ENCODE assay signal across 4 worm cellular contexts in genomic region chrIV:11348822-11349221, ce11.
TF ChIP-seq lines count a peak whose summit lies in the region.

No protein-coding gene starts in this region.

TF ChIP-seq in whole organism, L1 larva, 84 proteins besides CTCF, POLR2A, EP300 and RAD21:
- TF ChIP-seq lin-14 (GFP tag; optimal IDR thresholded peaks at IDR 0.05; lab: Kevin White, UChicago) = peak; percentile 34
- TF ChIP-seq nhr-47 (tag; optimal IDR thresholded peaks at IDR 0.05; lab: Kevin White, UChicago) = no peak

TF ChIP-seq in whole organism, L2 larva, 48 proteins besides CTCF, POLR2A, EP300 and RAD21:
- TF ChIP-seq lsy-2 (tag; optimal IDR thresholded peaks at IDR 0.05; lab: Kevin White, UChicago) (no peak), ztf-11 (tag; optimal IDR thresholded peaks at IDR 0.05; lab: Kevin White, UChicago) (no peak), R02D3.7 (tag; optimal IDR thresholded peaks at IDR 0.05; lab: Kevin White, UChicago) (no peak), peb-1 (tag; optimal IDR thresholded peaks at IDR 0.05; lab: Kevin White, UChicago) (no peak), nhr-10 (tag; optimal IDR thresholded peaks at IDR 0.05; lab: Kevin White, UChicago) (no peak), lin-11 (tag; optimal IDR thresholded peaks at IDR 0.05; lab: Kevin White, UChicago) (no peak), mdl-1 (tag; optimal IDR thresholded peaks at IDR 0.05; lab: Kevin White, UChicago) (no peak), unc-55 (GFP tag; optimal IDR thresholded peaks at IDR 0.05; lab: Kevin White, UChicago) (peak; percentile 33), lin-39 (tag; optimal IDR thresholded peaks at IDR 0.05; lab: Kevin White, UChicago) (no peak), nhr-129 (tag; optimal IDR thresholded peaks at IDR 0.05; lab: Kevin White, UChicago) (peak; percentile 15), fos-1 (tag; optimal IDR thresholded peaks at IDR 0.05; lab: Kevin White, UChicago) (no peak), C34F6.9 (tag; optimal IDR thresholded peaks at IDR 0.05; lab: Kevin White, UChicago) (no peak), egl-27 (tag; optimal IDR thresholded peaks at IDR 0.05; lab: Kevin White, UChicago) (no peak), ZK546.5 (tag; optimal IDR thresholded peaks at IDR 0.05; lab: Kevin White, UChicago) (no peak)

TF ChIP-seq in whole organism, L3 larva, 47 proteins besides CTCF, POLR2A, EP300 and RAD21:
- no peak for TF ChIP-seq hmg-11 (tag; optimal IDR thresholded peaks at IDR 0.05; lab: Kevin White, UChicago)
- TF ChIP-seq lin-39 (tag; optimal IDR thresholded peaks at IDR 0.05; lab: Kevin White, UChicago) = peak; percentile 69
TF ChIP-seq in whole organism, L3 larva: peak in this region for 1.

TF ChIP-seq in whole organism, L4 larva, 104 proteins besides CTCF, POLR2A, EP300 and RAD21:
- TF ChIP-seq lsy-2 (tag; optimal IDR thresholded peaks at IDR 0.05; lab: Kevin White, UChicago) (peak in 1 of 2 experiments; percentile 27), ceh-28 (tag; optimal IDR thresholded peaks at IDR 0.05; lab: Kevin White, UChicago) (no peak), R02D3.7 (tag; optimal IDR thresholded peaks at IDR 0.05; lab: Kevin White, UChicago) (no peak), hif-1 (tag; optimal IDR thresholded peaks at IDR 0.05; lab: Kevin White, UChicago) (peak in 1 of 2 experiments; percentile 51), zip-11 (GFP tag; IDR thresholded peaks at IDR 0.05; lab: Robert Waterston, UW) (no peak), sdz-12 (GFP tag; optimal IDR thresholded peaks at IDR 0.05; lab: Kevin White, UChicago) (no peak), saeg-2 (GFP tag; IDR thresholded peaks at IDR 0.05; lab: Robert Waterston, UW) (no peak), T26A8.4 (GFP tag; IDR thresholded peaks at IDR 0.05; lab: Robert Waterston, UW) (no peak), daf-16 (GFP tag; optimal IDR thresholded peaks at IDR 0.05; lab: Kevin White, UChicago) (peak in 1 of 2 experiments; percentile 31), daf-16 (tag; optimal IDR thresholded peaks at IDR 0.05; lab: Kevin White, UChicago) (no peak), F49E8.2 (tag; optimal IDR thresholded peaks at IDR 0.05; lab: Kevin White, UChicago; ENCODE audit: borderline replicate concordance) (no peak), set-16 (GFP tag; IDR thresholded peaks at IDR 0.05; lab: Robert Waterston, UW) (no peak), hmg-1.1 (GFP tag; IDR thresholded peaks at IDR 0.05; lab: Robert Waterston, UW) (0 out of 2 replicates have a peak, but pooled peaks have one; percentile 25)
TF ChIP-seq in whole organism, L4 larva: peak in this region for 4.
